Worm (Caenorhabditis elegans): ENCODE measurements around the gene str-136.

The str-136 gene

DNA sequence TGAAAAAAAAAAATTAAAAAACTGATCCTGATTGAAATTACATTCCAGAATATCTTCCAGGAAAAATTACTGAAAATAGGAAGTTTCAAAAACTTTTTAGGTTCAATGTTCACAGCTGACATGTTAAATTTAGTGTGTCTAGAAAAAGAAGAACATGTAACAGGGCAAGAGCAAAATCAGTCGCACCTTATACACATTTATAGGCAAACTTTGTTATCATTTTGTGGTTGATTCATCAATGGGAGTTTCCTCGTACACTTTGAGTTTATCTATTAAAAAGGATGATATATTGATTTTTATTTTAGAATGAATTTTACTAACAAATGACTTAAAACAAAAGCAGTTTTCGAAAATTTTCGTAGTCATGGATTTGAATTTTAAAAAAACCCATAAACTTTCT is 35.5 kb downstream of the str-136 start:
- TF ChIP-seq ceh-18 (tag; optimal IDR thresholded peaks at IDR 0.05) (no peak), ceh-24 (tag; optimal IDR thresholded peaks at IDR 0.05) (no peak), hlh-6 (tag; optimal IDR thresholded peaks at IDR 0.05) (no peak), tbx-7 (tag; optimal IDR thresholded peaks at IDR 0.05) (no peak), ceh-30 (tag; optimal IDR thresholded peaks at IDR 0.05) (no peak), odd-2 (tag; optimal IDR thresholded peaks at IDR 0.05) (no peak), lim-6 (tag; optimal IDR thresholded peaks at IDR 0.05) (no peak), K02D7.2 (tag; optimal IDR thresholded peaks at IDR 0.05) (no peak), ahr-1 (tag; optimal IDR thresholded peaks at IDR 0.05) (no peak), ceh-48 (tag; optimal IDR thresholded peaks at IDR 0.05) (no peak)

DNA sequence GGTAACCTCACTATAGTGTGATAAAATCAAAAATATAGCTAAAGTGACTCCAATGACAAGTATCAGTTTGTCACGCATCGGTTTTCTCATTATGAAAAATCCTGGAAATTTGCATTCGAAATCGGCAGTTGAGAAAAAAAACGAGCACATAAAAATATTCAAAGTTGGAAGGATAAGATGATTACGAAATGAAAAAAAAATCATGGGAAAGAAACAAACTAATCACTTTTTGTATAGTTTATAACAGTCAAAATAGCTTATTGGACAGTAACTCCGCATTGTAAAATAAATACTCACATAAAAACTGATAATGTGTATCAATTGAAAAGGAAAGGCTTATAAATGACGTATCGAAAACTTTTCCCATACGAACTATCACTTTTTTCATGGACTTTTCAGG is 35.9 kb downstream of the str-136 start, which contains the start of gene C16D9.4:
TSS of gene C16D9.4 (minus strand) at position 101 of the 400 bp plus-strand sequence.
- TF ChIP-seq unc-55 (GFP tag; optimal IDR thresholded peaks at IDR 0.05) (no peak), tbx-2 (tag; optimal IDR thresholded peaks at IDR 0.05) (no peak), F13H6.1 (tag; optimal IDR thresholded peaks at IDR 0.05) (no peak), zip-5 (tag; optimal IDR thresholded peaks at IDR 0.05) (no peak), unc-42 (tag; optimal IDR thresholded peaks at IDR 0.05) (no peak), pqm-1 (tag; optimal IDR thresholded peaks at IDR 0.05) (no peak), ceh-14 (tag; optimal IDR thresholded peaks at IDR 0.05) (no peak), nfya-1 (tag; optimal IDR thresholded peaks at IDR 0.05) (no peak)

DNA sequence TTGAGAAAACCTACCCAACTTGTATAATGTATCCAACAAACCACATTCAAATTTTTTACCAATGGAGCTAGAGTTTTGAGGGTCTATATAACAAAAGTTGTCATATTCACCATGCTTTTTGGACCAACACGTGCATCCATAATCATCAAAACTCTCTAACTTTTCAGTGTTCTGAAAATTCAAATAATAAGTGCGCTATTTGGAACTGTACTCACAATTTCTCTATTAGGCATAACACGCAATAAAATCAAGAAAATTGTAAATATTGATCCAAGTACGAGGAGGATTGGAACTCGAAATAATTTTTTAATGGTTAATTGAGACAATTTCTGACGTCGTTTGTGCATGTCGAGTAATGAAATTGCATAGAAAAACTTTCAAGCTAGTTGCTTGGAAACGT is 38.8 kb downstream of the str-136 start, which contains the start of gene C16D9.3:
TSS of gene C16D9.3 (minus strand) at position 101 of the 400 bp plus-strand sequence.
- no peak for TF ChIP-seq T23F11.4 (GFP tag; optimal IDR thresholded peaks at IDR 0.05)
- TF ChIP-seq tbx-2 (tag; optimal IDR thresholded peaks at IDR 0.05): no peak
- TF ChIP-seq ztf-16 (tag; optimal IDR thresholded peaks at IDR 0.05): no peak
- TF ChIP-seq sdc-2 (tag; optimal IDR thresholded peaks at IDR 0.05): no peak
- TF ChIP-seq hlh-8 (tag; optimal IDR thresholded peaks at IDR 0.05): no peak
- TF ChIP-seq hlh-15 (tag; optimal IDR thresholded peaks at IDR 0.05): no peak
- TF ChIP-seq nhr-232 (tag; optimal IDR thresholded peaks at IDR 0.05): no peak
- no peak for TF ChIP-seq npax-4 (tag; optimal IDR thresholded peaks at IDR 0.05)
- no peak for TF ChIP-seq elt-4 (tag; optimal IDR thresholded peaks at IDR 0.05)
- no peak for TF ChIP-seq dve-1 (tag; optimal IDR thresholded peaks at IDR 0.05)
- TF ChIP-seq nhr-11 (tag; optimal IDR thresholded peaks at IDR 0.05): no peak
- TF ChIP-seq F13H6.1 (tag; optimal IDR thresholded peaks at IDR 0.05): no peak
- TF ChIP-seq unc-55 (GFP tag; optimal IDR thresholded peaks at IDR 0.05): no peak

DNA sequence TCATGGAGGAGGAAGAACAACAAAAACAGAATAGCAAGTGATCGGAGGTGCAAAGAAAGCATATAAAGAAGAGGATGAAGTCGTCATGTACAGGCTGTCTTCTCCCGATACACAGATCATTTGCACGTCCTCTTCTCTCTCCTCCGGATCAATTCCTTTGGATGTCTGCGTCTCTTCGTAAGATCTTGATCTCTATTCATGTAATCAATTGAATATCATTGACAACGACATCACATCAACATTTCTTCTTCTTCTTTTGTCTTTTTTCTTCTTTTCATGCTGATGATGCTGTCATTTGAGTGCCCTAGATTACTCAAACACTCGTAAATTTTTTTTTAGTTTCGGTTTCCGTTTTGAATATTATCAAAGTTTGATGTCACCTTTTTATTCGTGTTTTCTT is 40.4 kb downstream of the str-136 start, which contains the start of gene rol-3:
TSS of gene rol-3 (minus strand) at position 120 of the 400 bp plus-strand sequence.
- TF ChIP-seq hlh-30 (tag; optimal IDR thresholded peaks at IDR 0.05; ENCODE audit: insufficient read depth): no peak
- TF ChIP-seq K02D7.2 (tag; optimal IDR thresholded peaks at IDR 0.05): no peak

DNA sequence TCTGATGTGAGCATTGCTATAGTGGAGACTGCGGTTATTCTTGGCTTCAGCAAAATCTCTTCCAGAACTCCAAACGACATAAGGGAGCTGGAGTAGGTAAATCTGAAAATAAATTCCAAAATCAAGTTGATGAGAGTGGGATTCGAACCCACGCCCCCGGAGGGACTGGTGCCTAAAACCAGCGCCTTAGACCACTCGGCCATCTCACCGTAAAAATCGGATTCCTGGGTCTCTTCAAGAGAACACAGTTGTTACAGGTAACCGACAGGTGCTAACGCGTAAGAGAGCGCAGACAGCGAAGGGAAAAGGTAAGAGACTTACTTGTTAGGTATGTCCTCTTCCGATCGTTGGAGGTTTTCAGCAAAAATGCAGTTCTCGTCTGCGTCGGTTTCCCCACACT is 43.4 kb downstream of the str-136 start:
- TF ChIP-seq unc-3 (GFP tag; conservative IDR thresholded peaks at IDR 0.05) (no peak), unc-3 (tag; optimal IDR thresholded peaks at IDR 0.05) (no peak), npax-4 (tag; optimal IDR thresholded peaks at IDR 0.05) (no peak), nhr-11 (tag; optimal IDR thresholded peaks at IDR 0.05) (no peak), nhr-232 (tag; optimal IDR thresholded peaks at IDR 0.05) (peak; percentile 46), ceh-6 (GFP tag; optimal IDR thresholded peaks at IDR 0.05) (peak; percentile 16), ama-1 (optimal IDR thresholded peaks at IDR 0.05) (no peak), pax-1 (tag; optimal IDR thresholded peaks at IDR 0.05) (no peak), ref-2 (tag; optimal IDR thresholded peaks at IDR 0.05) (peak; percentile 52), hlh-15 (tag; optimal IDR thresholded peaks at IDR 0.05) (no peak), pag-3 (tag; optimal IDR thresholded peaks at IDR 0.05; ENCODE audit: borderline replicate concordance) (no peak), sox-2 (GFP tag; IDR thresholded peaks at IDR 0.05) (no peak; the same call in 1 of the 2 replicates), ceh-18 (tag; optimal IDR thresholded peaks at IDR 0.05) (no peak), pqm-1 (tag; optimal IDR thresholded peaks at IDR 0.05) (no peak), hlh-30 (tag; optimal IDR thresholded peaks at IDR 0.05; ENCODE audit: insufficient read depth) (peak; percentile 1), sdc-2 (tag; optimal IDR thresholded peaks at IDR 0.05) (peak; percentile 3), fkh-10 (GFP tag; optimal IDR thresholded peaks at IDR 0.05) (no peak), lin-11 (tag; optimal IDR thresholded peaks at IDR 0.05) (no peak)
